Worm (Caenorhabditis elegans): Measurements from ENCODE around the gene smim-14.

ce11 chrIII:3505051-3505548 is 35.6 kb upstream of the smim-14 start, which contains the start of gene lias-1:
- no peak for TF ChIP-seq nhr-237 (tag; optimal IDR thresholded peaks at IDR 0.05)
- no peak for TF ChIP-seq elt-3 (tag; optimal IDR thresholded peaks at IDR 0.05)
- peak; percentile 47 for TF ChIP-seq elt-2 (tag; optimal IDR thresholded peaks at IDR 0.05)
- no peak for TF ChIP-seq elt-1 (tag; optimal IDR thresholded peaks at IDR 0.05)
- TF ChIP-seq eor-1 (tag; optimal IDR thresholded peaks at IDR 0.05), result no peak
- no peak for TF ChIP-seq unc-62 (GFP tag; optimal IDR thresholded peaks at IDR 0.05)
- no peak for TF ChIP-seq nhr-67 (tag; optimal IDR thresholded peaks at IDR 0.05)
- no peak for TF ChIP-seq nhr-28 (tag; optimal IDR thresholded peaks at IDR 0.05)
- TF ChIP-seq ceh-82 (tag; optimal IDR thresholded peaks at IDR 0.05), result no peak
- peak; percentile 44 for TF ChIP-seq ceh-28 (tag; optimal IDR thresholded peaks at IDR 0.05)
- TF ChIP-seq egl-5 (tag; optimal IDR thresholded peaks at IDR 0.05), result peak; percentile 83
- peak; percentile 67 for TF ChIP-seq lin-39 (tag; optimal IDR thresholded peaks at IDR 0.05)

All from whole organism, L3 larva.